Fruit fly (Drosophila melanogaster): ENCODE results near the gene CG31431.

dm6 chr3R:21855469-21855826 is 15.0 kb upstream of the CG31431 start:
- TF ChIP-seq CG8632 (GFP tag; optimal IDR thresholded peaks at IDR 0.05) (no peak), Eip75B (GFP tag; optimal IDR thresholded peaks at IDR 0.05) (no peak), svp (GFP tag) (no peak), Ets96B (tag; optimal IDR thresholded peaks at IDR 0.05) (no peak), CG15336 (GFP tag; IDR thresholded peaks at IDR 0.05) (no peak), Sox102F (GFP tag; optimal IDR thresholded peaks at IDR 0.05) (no peak), CG3032 (tag; optimal IDR thresholded peaks at IDR 0.05) (no peak), Ets21C (GFP tag; optimal IDR thresholded peaks at IDR 0.05) (no peak)

All from whole organism, prepupa.